Worm (Caenorhabditis elegans) whole organism, early embryonic: ENCODE measurements around the gene chmp-7.

ENCODE experiments used
- ama-1 ChIP-seq: fragments of 150-350 bp; optimal IDR thresholded peaks from 2 replicates; lab custom pipeline; 2014
- ceh-13 ChIP-seq: fragments of 200-800 bp; sonication (Bioruptor generic); optimal IDR thresholded peaks from 2 replicates; lab custom pipeline; 2018; ENCODE audit warnings: mild to moderate bottlenecking, missing genetic modification characterization, missing compliant biosample characterization
- ceh-36 ChIP-seq: sonication (generic microtip); optimal IDR thresholded peaks from 2 replicates; lab custom pipeline; 2016; ENCODE audit warnings: missing genetic modification characterization, inconsistent platforms, missing compliant biosample characterization
- flt-1 ChIP-seq: fragments of 200-800 bp; sonication (Bioruptor generic); IDR thresholded peaks from 2 replicates; pipeline ENCODE4 v1.3.6; 2022; ENCODE audit warnings: missing genetic modification characterization, missing compliant biosample characterization
- hmg-4 ChIP-seq: fragments of 200-800 bp; sonication (Bioruptor generic); optimal IDR thresholded peaks from 2 replicates; lab custom pipeline; 2018; ENCODE audit warnings: mild to moderate bottlenecking, missing genetic modification characterization, missing compliant biosample characterization
- hnd-1 ChIP-seq: sonication (generic microtip); optimal IDR thresholded peaks from 2 replicates; lab custom pipeline; 2016; ENCODE audit warnings: missing genetic modification characterization, missing compliant biosample characterization
- pes-1 ChIP-seq: fragments of 200-800 bp; sonication (Bioruptor generic); IDR thresholded peaks from 2 replicates; pipeline ENCODE4 v1.3.6; 2022; ENCODE audit warnings: missing genetic modification reagents, missing genetic modification characterization, missing compliant biosample characterization
- scrt-1 ChIP-seq: fragments of 200-800 bp; sonication (Bioruptor generic); IDR thresholded peaks from 2 replicates; pipeline ENCODE4 v1.3.6; 2022; ENCODE audit warnings: missing genetic modification characterization, missing compliant biosample characterization
- tra-4 ChIP-seq: sonication (generic microtip); optimal IDR thresholded peaks from 2 replicates; lab custom pipeline; 2017; ENCODE audit warnings: missing genetic modification characterization, missing compliant biosample characterization

- no peak for TF ChIP-seq ceh-13 (GFP tag; lab: Kevin White, UChicago)
- no peak for TF ChIP-seq hmg-4
- TF ChIP-seq ceh-36 (tag; lab: Kevin White, UChicago): no peak
- TF ChIP-seq ama-1: no peak
- TF ChIP-seq tra-4 (tag; lab: Kevin White, UChicago): no peak
- TF ChIP-seq flt-1: no peak
- TF ChIP-seq scrt-1 (GFP tag; lab: Robert Waterston, UW): no peak
- no peak for TF ChIP-seq pes-1 (GFP tag; lab: Robert Waterston, UW)
- no peak for TF ChIP-seq hnd-1 (tag; lab: Kevin White, UChicago)
These were observed 40.6 kb upstream of the chmp-7 start for ce11 chrII:9014188-9014587.
